Worm (Caenorhabditis elegans) whole organism, L4/young adult: ENCODE measurements around the gene tbx-7.

Source experiments
- W03F9.2 ChIP-seq: fragments of 150-350 bp; optimal IDR thresholded peaks from 2 replicates; lab custom pipeline; 2014; ENCODE audit warnings: missing biosample characterization, missing genetic modification characterization
- dao-5 ChIP-seq: sonication (generic microtip); optimal IDR thresholded peaks from 2 replicates; lab custom pipeline; 2016; ENCODE audit warnings: missing genotype, missing genetic modification characterization, moderate library complexity, missing compliant biosample characterization
- him-1 ChIP-seq: sonication (generic microtip); optimal IDR thresholded peaks from 2 replicates; lab custom pipeline; 2016; ENCODE audit warnings: missing genotype, missing genetic modification reagents, missing genetic modification characterization, missing compliant biosample characterization

DNA sequence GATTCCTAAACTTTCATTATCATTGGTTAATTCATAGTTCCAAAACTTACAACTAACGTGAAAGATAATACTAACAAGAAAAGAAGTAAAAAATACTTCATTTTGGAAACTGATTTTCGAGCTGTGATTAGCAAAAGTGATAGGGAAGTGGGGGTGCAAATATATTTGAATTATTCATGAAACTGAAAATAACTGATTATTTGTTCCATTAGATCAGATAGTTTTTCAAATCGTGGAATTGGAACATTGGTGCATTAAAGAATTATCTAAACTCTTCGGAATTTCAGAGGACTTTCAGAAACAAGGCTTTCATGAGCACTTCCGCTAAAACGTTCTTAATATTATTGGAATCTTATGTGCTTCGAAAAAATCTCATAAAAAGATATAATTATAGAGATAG, 27.4 kb upstream of the tbx-7 start, which contains the start of gene F40H6.5:
- TF ChIP-seq W03F9.2 (tag; lab: Kevin White, UChicago) (no peak), him-1 (tag; lab: Kevin White, UChicago) (no peak), dao-5 (tag; lab: Kevin White, UChicago) (no peak)
